Worm (Caenorhabditis elegans) whole organism, L1 larva: ENCODE measurements around the gene Y39A1A.31.
A peak's percentile ranks its signal among the peaks of the same experiment; 100 is the strongest.

Experiments
- aha-1 ChIP-seq: fragments of 150-350 bp; optimal IDR thresholded peaks from 2 replicates; lab custom pipeline; 2014; ENCODE audit warnings: missing biosample characterization, missing genetic modification characterization
- ama-1 ChIP-seq: fragments of 150-350 bp; optimal IDR thresholded peaks from 2 replicates; lab custom pipeline; 2014
- blmp-1 ChIP-seq: fragments of 150-350 bp; optimal IDR thresholded peaks from 2 replicates; lab custom pipeline; 2014; ENCODE audit warnings: missing biosample characterization, missing genetic modification characterization
- ceh-8 ChIP-seq: fragments of 200-800 bp; sonication (Bioruptor generic); optimal IDR thresholded peaks from 2 replicates; lab custom pipeline; 2018; ENCODE audit warnings: mild to moderate bottlenecking, missing genetic modification characterization, moderate library complexity, missing compliant biosample characterization
- ceh-82 ChIP-seq, 3 experiments: fragments of 150-350 bp in 1 of 3; sonication (generic microtip) in 2 of 3; optimal IDR thresholded peaks; 2 replicates each; lab custom pipeline; 2014 to 2017; ENCODE audit warnings: missing biosample characterization in 3 of 3, missing genetic modification characterization in 3 of 3
- ceh-88 ChIP-seq: fragments of 200-800 bp; sonication (Bioruptor generic); IDR thresholded peaks from 2 replicates; pipeline ENCODE4 v1.3.6; 2022; ENCODE audit warnings: missing genetic modification characterization, missing compliant biosample characterization
- ceh-90 ChIP-seq: sonication (generic microtip); optimal IDR thresholded peaks from 2 replicates; lab custom pipeline; 2016; ENCODE audit warnings: missing genetic modification characterization, missing compliant biosample characterization
- ces-1 ChIP-seq: fragments of 150-350 bp; optimal IDR thresholded peaks from 2 replicates; lab custom pipeline; 2014; ENCODE audit warnings: missing biosample characterization, missing genetic modification reagents, missing genetic modification characterization
- egl-27 ChIP-seq, 2 experiments: fragments of 150-350 bp in 1 of 2; sonication (generic microtip); optimal IDR thresholded peaks; 3 replicates each; lab custom pipeline; 2017 to 2018; ENCODE audit warnings: missing biosample characterization in 2 of 2, missing genetic modification characterization in 2 of 2, missing genetic modification reagents in 2 of 2
- ets-5 ChIP-seq: fragments of 200-800 bp; sonication (Bioruptor generic); IDR thresholded peaks from 2 replicates; pipeline ENCODE4 v1.3.6; 2022; ENCODE audit warnings: missing genetic modification characterization, missing compliant biosample characterization
- fkh-10 ChIP-seq: sonication (generic microtip); optimal IDR thresholded peaks from 2 replicates; lab custom pipeline; 2017; ENCODE audit warnings: missing biosample characterization, missing genetic modification reagents, missing genetic modification characterization
- grh-1 ChIP-seq: fragments of 200-800 bp; sonication (Bioruptor generic); IDR thresholded peaks from 2 replicates; pipeline ENCODE4 v1.3.6; 2022; ENCODE audit warnings: missing genetic modification reagents, missing genetic modification characterization, missing compliant biosample characterization
- hlh-4 ChIP-seq: sonication (generic microtip); optimal IDR thresholded peaks from 2 replicates; lab custom pipeline; 2016; ENCODE audit warnings: mild to moderate bottlenecking, missing genetic modification characterization, missing compliant biosample characterization
- hpl-2 ChIP-seq: fragments of 150-350 bp; optimal IDR thresholded peaks from 2 replicates; lab custom pipeline; 2014; ENCODE audit warnings: missing biosample characterization, missing genetic modification reagents, missing genetic modification characterization
- irx-1 ChIP-seq: sonication (generic microtip); optimal IDR thresholded peaks from 2 replicates; lab custom pipeline; 2016; ENCODE audit warnings: missing genetic modification characterization, missing compliant biosample characterization
- lin-14 ChIP-seq: fragments of 200-800 bp; sonication (Bioruptor generic); optimal IDR thresholded peaks from 2 replicates; lab custom pipeline; 2018; ENCODE audit warnings: mild to moderate bottlenecking, missing genetic modification characterization, moderate library complexity, missing compliant biosample characterization
- lin-15B ChIP-seq: fragments of 150-350 bp; sonication (generic microtip); optimal IDR thresholded peaks from 3 replicates; lab custom pipeline; 2014; ENCODE audit warnings: missing biosample characterization, missing genetic modification characterization
- lin-35 ChIP-seq, 2 experiments: fragments of 150-350 bp; optimal IDR thresholded peaks; 2 replicates each; lab custom pipeline; 2014; ENCODE audit warnings: missing biosample characterization in 2 of 2, missing genetic modification characterization in 2 of 2, missing genetic modification reagents in 2 of 2
- lin-39 ChIP-seq: fragments of 150-350 bp; optimal IDR thresholded peaks from 2 replicates; lab custom pipeline; 2014; ENCODE audit warnings: missing biosample characterization, missing genetic modification reagents, missing genetic modification characterization
- lir-3 ChIP-seq: sonication (generic microtip); optimal IDR thresholded peaks from 2 replicates; lab custom pipeline; 2016; ENCODE audit warnings: mild to moderate bottlenecking, missing genetic modification characterization, moderate library complexity, missing compliant biosample characterization; ENCODE audit not compliant: poor library complexity
- lsy-2 ChIP-seq, 2 experiments: fragments of 150-350 bp; optimal IDR thresholded peaks; 2 replicates each; lab custom pipeline; 2014; ENCODE audit warnings: missing biosample characterization in 2 of 2, missing genetic modification characterization in 2 of 2
- mab-9 ChIP-seq: fragments of 200-800 bp; sonication (Bioruptor generic); IDR thresholded peaks from 2 replicates; pipeline ENCODE4 v1.3.6; 2022; ENCODE audit warnings: missing genetic modification reagents, missing genetic modification characterization, missing compliant biosample characterization
- mef-2 ChIP-seq: fragments of 150-350 bp; optimal IDR thresholded peaks from 2 replicates; lab custom pipeline; 2014; ENCODE audit warnings: missing biosample characterization, missing genetic modification characterization
- mep-1 ChIP-seq: fragments of 150-350 bp; optimal IDR thresholded peaks from 2 replicates; lab custom pipeline; 2014; ENCODE audit warnings: missing biosample characterization, missing genetic modification characterization
- nhr-11 ChIP-seq: fragments of 150-350 bp; optimal IDR thresholded peaks from 2 replicates; lab custom pipeline; 2014; ENCODE audit warnings: missing biosample characterization, missing genetic modification characterization
- nhr-12 ChIP-seq: sonication (generic microtip); optimal IDR thresholded peaks from 2 replicates; lab custom pipeline; 2017; ENCODE audit warnings: missing biosample characterization, missing genetic modification characterization
- nhr-19 ChIP-seq: fragments of 200-800 bp; sonication (Bioruptor generic); conservative IDR thresholded peaks from 2 replicates; pipeline ENCODE4 v1.3.6; 2022; ENCODE audit warnings: missing genetic modification characterization, missing compliant biosample characterization
- nhr-20 ChIP-seq: sonication (generic microtip); optimal IDR thresholded peaks from 2 replicates; lab custom pipeline; 2016; ENCODE audit warnings: mild to moderate bottlenecking, missing genetic modification characterization, missing compliant biosample characterization
- nhr-237 ChIP-seq: fragments of 150-350 bp; optimal IDR thresholded peaks from 2 replicates; lab custom pipeline; 2014; ENCODE audit warnings: missing biosample characterization, missing genetic modification characterization
- nhr-28 ChIP-seq: fragments of 150-350 bp; optimal IDR thresholded peaks from 2 replicates; lab custom pipeline; 2014; ENCODE audit warnings: missing biosample characterization, missing genetic modification characterization
- nhr-71 ChIP-seq: sonication (generic microtip); optimal IDR thresholded peaks from 2 replicates; lab custom pipeline; 2016; ENCODE audit warnings: mild to moderate bottlenecking, missing genetic modification characterization, moderate library complexity, missing compliant biosample characterization
- nhr-76 ChIP-seq: sonication (generic microtip); optimal IDR thresholded peaks from 2 replicates; lab custom pipeline; 2017; ENCODE audit warnings: missing biosample characterization, missing genetic modification characterization
- nhr-85 ChIP-seq: sonication (generic microtip); peaks from one replicate; lab custom pipeline; 2016; ENCODE audit warnings: missing genetic modification characterization, inconsistent platforms, missing compliant biosample characterization
- nhr-90 ChIP-seq: sonication (generic microtip); optimal IDR thresholded peaks from 2 replicates; lab custom pipeline; 2016; ENCODE audit warnings: mild to moderate bottlenecking, missing genetic modification characterization, missing compliant biosample characterization; ENCODE audit not compliant: poor library complexity
- pag-3 ChIP-seq: sonication (generic microtip); optimal IDR thresholded peaks from 2 replicates; lab custom pipeline; 2017; ENCODE audit warnings: missing genetic modification characterization, mild to moderate bottlenecking, missing compliant biosample characterization, antibody characterized with exemption, borderline replicate concordance; ENCODE audit not compliant: insufficient read depth
- pax-3 ChIP-seq: fragments of 200-800 bp; sonication (Bioruptor generic); optimal IDR thresholded peaks from 2 replicates; lab custom pipeline; 2018; ENCODE audit warnings: mild to moderate bottlenecking, missing genetic modification characterization, moderate library complexity, missing compliant biosample characterization
- snpc-4 ChIP-seq: fragments of 150-350 bp; optimal IDR thresholded peaks from 2 replicates; lab custom pipeline; 2014; ENCODE audit warnings: missing biosample characterization, missing genetic modification characterization
- snu-23 ChIP-seq: sonication (generic microtip); optimal IDR thresholded peaks from 2 replicates; lab custom pipeline; 2016; ENCODE audit warnings: missing genetic modification characterization, missing compliant biosample characterization
- sox-4 ChIP-seq: sonication (generic microtip); optimal IDR thresholded peaks from 2 replicates; lab custom pipeline; 2016; ENCODE audit warnings: missing genetic modification characterization, missing compliant biosample characterization
- sptf-1 ChIP-seq: fragments of 150-350 bp; optimal IDR thresholded peaks from 2 replicates; lab custom pipeline; 2014; ENCODE audit warnings: missing biosample characterization, missing genetic modification characterization
- tlp-1 ChIP-seq: fragments of 150-350 bp; optimal IDR thresholded peaks from 2 replicates; lab custom pipeline; 2014; ENCODE audit warnings: missing biosample characterization, missing genetic modification characterization
- unc-62 ChIP-seq: fragments of 150-350 bp; optimal IDR thresholded peaks from 2 replicates; lab custom pipeline; 2014; ENCODE audit warnings: missing biosample characterization, missing genetic modification reagents, missing genetic modification characterization
- unc-86 ChIP-seq: sonication (generic microtip); optimal IDR thresholded peaks from 2 replicates; lab custom pipeline; 2016; ENCODE audit warnings: missing genetic modification characterization, missing compliant biosample characterization

Gene Y39A1A.31

ce11 chrIII:10714541-10714940, 25.6 kb upstream of the Y39A1A.31 start:
- TF ChIP-seq ceh-8 (GFP tag; lab: Kevin White, UChicago) (peak; percentile 18), nhr-12 (no peak), lir-3 (no peak), nhr-90 (tag; lab: Kevin White, UChicago) (no peak), irx-1 (no peak), nhr-19 (GFP tag; lab: Robert Waterston, UW) (no peak), unc-86 (tag; lab: Kevin White, UChicago) (no peak), blmp-1 (tag; lab: Kevin White, UChicago) (no peak)

ce11 chrIII:10711192-10711673, 22.3 kb upstream of the Y39A1A.31 start, which contains the start of gene W09D10.5:
Gene W09D10.5 (minus strand): TSS chrIII:10711536.
- peak; percentile 31 for TF ChIP-seq lin-14 (GFP tag; lab: Kevin White, UChicago)
- peak; percentile 94 for TF ChIP-seq blmp-1 (tag; lab: Kevin White, UChicago)
- TF ChIP-seq mep-1 (tag; lab: Kevin White, UChicago), result peak; percentile 27
- no peak for TF ChIP-seq hlh-4 (tag; lab: Kevin White, UChicago)
- peak in 1 of 2 experiments; percentile 41 for TF ChIP-seq lin-35 (GFP tag; optimal IDR thresholded peaks at IDR 0.05; lab: Kevin White, UChicago)
- peak; percentile 15 for TF ChIP-seq nhr-20 (tag; lab: Kevin White, UChicago)
- TF ChIP-seq nhr-85, result peak; percentile 48
- peak in 1 of 2 experiments; percentile 40 for TF ChIP-seq lsy-2 (tag; optimal IDR thresholded peaks at IDR 0.05; lab: Kevin White, UChicago)
- no peak for TF ChIP-seq nhr-28 (tag; lab: Kevin White, UChicago)
- peak; percentile 27 for TF ChIP-seq pax-3 (tag; lab: Kevin White, UChicago)
- TF ChIP-seq nhr-71, result peak; percentile 4
- no peak for TF ChIP-seq ces-1 (GFP tag; lab: Kevin White, UChicago)
- peak; percentile 34 for TF ChIP-seq snu-23
- TF ChIP-seq hpl-2 (GFP tag; lab: Kevin White, UChicago), result no peak
- TF ChIP-seq mab-9 (GFP tag; lab: Robert Waterston, UW), result no peak
- TF ChIP-seq ama-1 (lab: Kevin White, UChicago), result peak; percentile 29
- TF ChIP-seq, all 84 proteins: peak for 11

DNA sequence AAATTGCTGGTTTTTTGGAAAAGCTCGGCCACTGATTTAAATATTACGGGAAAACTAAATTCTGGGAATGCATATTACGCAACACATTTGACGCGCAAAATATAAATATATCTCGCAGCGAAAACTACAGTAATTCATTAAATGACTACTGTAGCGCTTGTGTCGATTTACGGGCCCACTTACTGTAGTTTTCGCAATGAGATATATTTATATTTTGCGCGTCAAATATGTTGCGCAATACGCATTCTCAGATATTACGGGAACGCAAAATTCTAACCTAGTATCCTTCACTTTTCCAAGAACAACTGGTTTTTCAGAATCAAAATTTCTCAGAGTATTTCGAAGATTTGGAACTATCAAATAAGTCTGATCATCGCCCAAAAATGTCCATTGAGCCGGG, 20.7 kb upstream of the Y39A1A.31 start:
- no peak for TF ChIP-seq ceh-88 (GFP tag; lab: Robert Waterston, UW)
- TF ChIP-seq snu-23, result no peak
- TF ChIP-seq nhr-11 (tag; lab: Kevin White, UChicago), result no peak
- TF ChIP-seq tlp-1 (tag; lab: Kevin White, UChicago), result no peak
- no peak for TF ChIP-seq pag-3
- TF ChIP-seq irx-1, result no peak
- TF ChIP-seq unc-62 (GFP tag; lab: Kevin White, UChicago), result no peak
- TF ChIP-seq nhr-237, result no peak
- no peak for TF ChIP-seq snpc-4 (tag; lab: Kevin White, UChicago)
- no peak for TF ChIP-seq lin-14 (GFP tag; lab: Kevin White, UChicago)
- TF ChIP-seq egl-27 (tag; optimal IDR thresholded peaks at IDR 0.05; lab: Kevin White, UChicago), result no peak
- TF ChIP-seq fkh-10 (GFP tag; lab: Kevin White, UChicago), result no peak
- no peak for TF ChIP-seq mef-2
- no peak for TF ChIP-seq sox-4 (tag; lab: Kevin White, UChicago)
- TF ChIP-seq lin-39 (tag; lab: Kevin White, UChicago), result no peak

DNA sequence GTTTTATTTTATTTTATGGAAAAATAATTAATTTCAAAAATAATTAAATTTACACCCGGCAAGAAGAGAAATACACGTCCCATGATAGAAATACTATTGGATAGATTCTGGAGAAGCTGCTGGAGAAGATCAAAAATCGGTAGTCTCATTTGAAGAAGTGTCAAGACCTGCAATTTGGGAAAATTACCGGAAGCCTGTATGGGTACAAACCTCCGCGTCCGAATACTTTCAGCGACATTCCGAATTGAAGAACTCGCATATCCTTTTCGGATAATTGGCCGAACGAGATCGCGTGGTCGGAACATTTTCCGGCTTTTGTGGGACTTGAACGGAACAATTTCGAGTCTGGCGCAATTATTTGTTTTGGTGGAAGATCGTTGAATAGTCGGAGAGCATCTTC, 19.5 kb upstream of the Y39A1A.31 start:
- TF ChIP-seq aha-1 (no peak), nhr-237 (no peak), sptf-1 (tag; lab: Kevin White, UChicago) (no peak), lin-15B (no peak), nhr-76 (tag; lab: Kevin White, UChicago) (no peak), pax-3 (tag; lab: Kevin White, UChicago) (no peak), lin-39 (tag; lab: Kevin White, UChicago) (no peak), ceh-88 (GFP tag; lab: Robert Waterston, UW) (no peak), nhr-19 (GFP tag; lab: Robert Waterston, UW) (no peak), blmp-1 (tag; lab: Kevin White, UChicago) (no peak), unc-86 (tag; lab: Kevin White, UChicago) (no peak), lir-3 (no peak), hlh-4 (tag; lab: Kevin White, UChicago) (no peak), nhr-71 (no peak), ets-5 (no peak), mab-9 (GFP tag; lab: Robert Waterston, UW) (no peak), snpc-4 (tag; lab: Kevin White, UChicago) (no peak), grh-1 (GFP tag; lab: Robert Waterston, UW) (no peak), ceh-90 (no peak), ceh-82 (tag; optimal IDR thresholded peaks at IDR 0.05; lab: Kevin White, UChicago) (no peak)
- TF ChIP-seq, all 84 proteins: peak for 0
